Fruit fly (Drosophila melanogaster): ENCODE data around the gene Kul.

The Kul gene

dm6 chr3R:29772090-29772794 is 46.6 kb downstream of the Kul start (continued):
- TF ChIP-seq her (GFP tag; optimal IDR thresholded peaks at IDR 0.05) (no peak), crp (GFP tag; optimal IDR thresholded peaks at IDR 0.05) (peak in 1 of 2 experiments; percentile 50), CG4328 (GFP tag; optimal IDR thresholded peaks at IDR 0.05) (no peak), lola (GFP tag; optimal IDR thresholded peaks at IDR 0.05) (peak in 1 of 3 experiments; percentile 69), CG9727 (GFP tag; optimal IDR thresholded peaks at IDR 0.05) (peak; percentile 69), nau (GFP tag; optimal IDR thresholded peaks at IDR 0.05) (no peak), Hmx (GFP tag; optimal IDR thresholded peaks at IDR 0.05) (peak; percentile 13), CG12769 (tag; optimal IDR thresholded peaks at IDR 0.05) (no peak), jing (GFP tag; optimal IDR thresholded peaks at IDR 0.05) (no peak), NC2β (GFP tag; optimal IDR thresholded peaks at IDR 0.05) (no peak), MBD-R2 (GFP tag; IDR thresholded peaks at IDR 0.05) (no peak), Sry-δ (GFP tag; optimal IDR thresholded peaks at IDR 0.05) (peak; percentile 3), CG17361 (GFP tag; IDR thresholded peaks at IDR 0.05) (peak; percentile 86), hth (optimal IDR thresholded peaks at IDR 0.05) (no peak), Elba2 (GFP tag; optimal IDR thresholded peaks at IDR 0.05) (no peak), CG11695 (GFP tag; IDR thresholded peaks at IDR 0.05) (no peak), yki (optimal IDR thresholded peaks at IDR 0.05) (peak; percentile 59), lilli (GFP tag; optimal IDR thresholded peaks at IDR 0.05) (peak; percentile 20), CG1792 (GFP tag; optimal IDR thresholded peaks at IDR 0.05) (no peak), exex (tag; optimal IDR thresholded peaks at IDR 0.05) (no peak), dmrt99B (tag; optimal IDR thresholded peaks at IDR 0.05) (peak; percentile 14), CG10654 (GFP tag; optimal IDR thresholded peaks at IDR 0.05) (peak; percentile 25), CG9609 (GFP tag; optimal IDR thresholded peaks at IDR 0.05) (no peak)

DNA sequence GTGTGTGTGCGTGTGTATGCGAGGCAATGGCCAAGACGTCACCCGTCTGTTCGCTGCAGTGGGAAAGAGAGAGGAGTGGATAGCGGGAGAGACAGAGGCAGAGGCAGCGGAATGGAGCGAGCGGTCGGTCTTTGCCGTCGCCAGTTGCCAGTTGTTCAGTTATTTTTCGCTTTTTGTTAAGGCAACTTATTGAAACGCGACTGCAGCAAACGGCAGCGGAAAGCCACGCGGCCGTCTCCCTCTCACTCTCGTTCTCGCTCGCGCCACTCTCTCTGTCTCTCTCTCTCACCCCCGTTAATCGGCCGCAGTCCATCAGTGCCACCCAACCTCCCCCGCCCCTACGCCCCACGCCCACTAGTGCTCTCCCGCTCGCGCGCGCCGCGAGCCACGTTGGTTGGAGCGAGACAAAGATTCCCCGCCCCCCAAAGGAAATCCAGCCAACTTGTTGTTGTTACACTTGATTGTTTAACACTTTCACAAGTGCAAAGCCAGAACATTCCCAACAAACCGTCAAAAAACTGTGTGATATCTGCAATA is 47.2 kb downstream of the Kul start:
- TF ChIP-seq Neu2 (GFP tag; optimal IDR thresholded peaks at IDR 0.05; ENCODE audit: borderline replicate concordance) (no peak), esg (GFP tag; conservative IDR thresholded peaks at IDR 0.05) (no peak), CG14965 (GFP tag; optimal IDR thresholded peaks at IDR 0.05; ENCODE audit: borderline replicate concordance) (no peak), abd-A (tag; optimal IDR thresholded peaks at IDR 0.05) (peak; percentile 94), CG13624 (GFP tag; optimal IDR thresholded peaks at IDR 0.05) (peak; percentile 21), row (GFP tag; IDR thresholded peaks at IDR 0.05) (no peak; the same call in 2 of the 3 replicates), Dad (GFP tag; optimal IDR thresholded peaks at IDR 0.05) (no peak), CG10274 (GFP tag; optimal IDR thresholded peaks at IDR 0.05) (peak; percentile 39), CG11093 (GFP tag; IDR thresholded peaks at IDR 0.05) (no peak), Hr51 (GFP tag; optimal IDR thresholded peaks at IDR 0.05) (peak in 1 of 2 experiments; percentile 11), Stat92E (GFP tag; optimal IDR thresholded peaks at IDR 0.05) (peak in 1 of 3 experiments; percentile 19), H15 (GFP tag; IDR thresholded peaks at IDR 0.05) (no peak), CG8290 (GFP tag; optimal IDR thresholded peaks at IDR 0.05) (no peak), CG8290 (tag; optimal IDR thresholded peaks at IDR 0.05) (peak in 1 of 2 experiments; percentile 80), B-H1 (GFP tag; IDR thresholded peaks at IDR 0.05) (no peak), ATbp (GFP tag; optimal IDR thresholded peaks at IDR 0.05) (peak; percentile 10), cg (GFP tag; optimal IDR thresholded peaks at IDR 0.05) (peak; percentile 93), D19A (tag; optimal IDR thresholded peaks at IDR 0.05) (peak; percentile 19), pfk (GFP tag; optimal IDR thresholded peaks at IDR 0.05) (peak; percentile 28), CG12659 (GFP tag; optimal IDR thresholded peaks at IDR 0.05) (peak; percentile 17), gce (GFP tag; IDR thresholded peaks at IDR 0.05) (peak; percentile 37; the same call in 1 of the 3 replicates), Aef1 (GFP tag; IDR thresholded peaks at IDR 0.05) (peak; percentile 78), pan (optimal IDR thresholded peaks at IDR 0.05) (no peak), pan (GFP tag; optimal IDR thresholded peaks at IDR 0.05 in 1 of 2, IDR thresholded peaks at IDR 0.05 in 1 of 2) (peak in 1 of 2 experiments; percentile 45), kah (GFP tag; optimal IDR thresholded peaks at IDR 0.05) (peak; percentile 52), repo (GFP tag; optimal IDR thresholded peaks at IDR 0.05) (no peak), CG1647 (GFP tag; optimal IDR thresholded peaks at IDR 0.05) (no peak)

Measured in whole organism, embryonic.